Fruit fly (Drosophila melanogaster) S2 (cell line): ENCODE data around the gene CdGAPr.
A peak's percentile ranks its signal among the peaks of the same experiment; 100 is the strongest.

Experiments used
- CG8478 ChIP-seq: fragments of >200 bp; optimal IDR thresholded peaks from 2 replicates; lab custom pipeline; 2018
- CTCF ChIP-seq, 2 experiments: fragments of >200 bp; optimal IDR thresholded peaks; 2 replicates each; lab custom pipeline; 2018

CdGAPr gene

DNA sequence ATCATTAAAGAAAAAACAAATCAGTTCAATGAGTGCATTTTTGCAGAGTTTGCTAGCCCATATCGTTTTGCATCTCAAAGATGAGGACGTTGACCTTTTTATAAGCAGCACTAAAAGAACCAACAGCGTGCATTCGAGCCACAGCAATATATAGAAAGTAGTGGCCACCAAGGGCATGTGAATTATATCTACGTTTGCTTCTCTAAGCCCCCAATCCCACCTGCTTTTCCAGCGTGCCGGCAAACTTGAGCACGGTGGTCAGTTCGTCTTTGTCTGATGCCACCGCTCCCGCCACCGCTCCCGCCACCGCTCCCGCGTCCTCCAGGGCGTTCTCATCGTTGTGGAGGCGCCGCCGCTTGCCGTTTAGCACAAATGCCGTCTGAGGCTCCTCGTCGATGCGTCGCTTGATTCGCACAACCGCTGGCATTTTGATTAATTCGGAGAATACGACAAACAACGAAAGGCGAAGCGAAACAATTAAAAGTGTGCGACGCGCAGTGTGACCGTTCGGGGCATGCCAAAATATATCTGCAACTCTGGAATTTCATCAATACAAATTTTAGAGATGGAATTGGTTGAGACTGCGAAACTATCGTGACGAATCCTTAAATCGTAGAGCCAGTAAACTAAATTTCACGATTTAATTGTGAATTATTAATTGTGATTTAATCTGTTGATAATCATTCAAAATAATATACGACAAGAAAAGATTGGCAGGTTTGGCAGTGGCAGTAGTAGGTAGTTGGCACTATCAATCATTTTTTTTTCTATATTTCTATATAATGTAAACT is 3.8 kb upstream of the CdGAPr start:
- peak in 1 of 2 experiments; percentile 27 for TF ChIP-seq CTCF (optimal IDR thresholded peaks at IDR 0.05; lab: Kevin White, UChicago)
- TF ChIP-seq CG8478 (lab: Kevin White, UChicago), result no peak

DNA sequence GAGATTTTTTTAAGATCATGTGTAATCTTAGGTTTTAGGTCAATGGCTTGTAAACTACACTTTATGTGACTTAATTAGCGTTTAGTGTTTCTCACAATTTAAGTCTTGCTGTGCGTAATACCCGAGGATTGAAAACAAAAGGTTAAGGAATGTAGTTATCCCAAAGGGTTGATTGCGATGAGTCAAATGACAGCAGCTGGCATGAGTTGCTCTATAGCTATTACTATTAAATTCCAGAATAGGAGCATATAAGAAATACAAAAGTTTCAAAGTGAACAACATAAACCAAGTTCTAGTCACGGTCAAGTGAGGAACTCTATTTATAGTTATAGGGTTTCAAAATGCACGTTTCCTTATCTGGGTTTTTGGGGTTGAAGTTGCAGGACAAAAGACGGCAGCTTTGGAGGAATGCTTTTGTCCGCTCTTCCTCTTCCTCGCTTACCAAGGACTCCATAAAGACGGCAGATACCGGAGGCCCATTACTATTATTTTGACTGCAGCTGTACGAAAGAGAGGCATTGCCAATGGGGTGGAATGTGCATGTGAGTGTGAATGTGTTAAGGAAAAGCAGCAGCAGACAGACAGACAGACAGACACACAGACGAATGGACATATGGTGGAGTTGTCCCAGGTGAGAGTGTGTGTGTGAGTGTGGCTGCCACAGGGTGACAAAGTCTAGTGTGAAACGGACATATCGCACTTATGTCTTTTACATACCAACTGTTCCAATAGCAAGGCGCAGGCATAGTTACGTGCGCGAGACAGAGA is 945 bp downstream of the CdGAPr start:
- no peak for TF ChIP-seq CG8478 (lab: Kevin White, UChicago)
- TF ChIP-seq CTCF (optimal IDR thresholded peaks at IDR 0.05; lab: Kevin White, UChicago), result no peak

DNA sequence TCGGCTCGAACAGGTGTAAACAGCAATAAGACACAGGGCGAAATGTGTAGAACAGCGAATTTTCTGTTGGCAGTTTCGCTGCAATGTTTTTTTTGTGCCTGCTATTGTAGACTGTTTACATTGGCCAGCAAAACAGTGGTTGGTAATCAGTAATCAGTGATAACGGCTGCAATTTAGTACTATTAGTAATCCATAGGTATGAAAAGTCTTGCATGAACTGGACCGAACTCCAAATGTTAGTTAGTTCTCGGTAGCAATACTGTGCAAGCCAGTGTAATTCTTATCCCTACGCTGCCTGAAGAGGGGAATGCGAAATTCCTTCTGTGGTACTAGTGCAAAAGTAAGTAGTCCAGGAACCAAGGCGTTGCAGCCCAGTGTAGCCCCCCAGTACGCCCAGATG is 2.9 kb downstream of the CdGAPr start:
- TF ChIP-seq CTCF (optimal IDR thresholded peaks at IDR 0.05; lab: Kevin White, UChicago) (no peak), CG8478 (lab: Kevin White, UChicago) (no peak)

DNA sequence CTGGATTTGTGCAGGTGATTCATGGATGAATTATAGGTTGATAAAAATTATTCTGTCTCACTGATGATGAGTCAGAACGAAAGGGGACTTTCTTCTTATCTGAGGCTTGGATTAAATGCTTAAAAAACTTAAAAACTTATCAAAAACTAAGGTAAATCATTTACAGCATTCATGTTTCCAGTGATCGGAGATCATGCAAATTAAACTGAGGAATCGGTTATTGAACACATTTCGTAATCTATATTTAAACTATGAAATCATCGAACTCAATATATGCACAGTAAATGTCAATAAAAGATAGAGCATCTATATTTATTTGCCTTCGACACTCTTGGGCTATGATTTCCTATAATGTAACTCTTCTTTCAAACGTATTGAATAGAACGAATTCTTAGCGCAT is 3.8 kb downstream of the CdGAPr start:
- TF ChIP-seq CG8478 (lab: Kevin White, UChicago), result no peak

DNA sequence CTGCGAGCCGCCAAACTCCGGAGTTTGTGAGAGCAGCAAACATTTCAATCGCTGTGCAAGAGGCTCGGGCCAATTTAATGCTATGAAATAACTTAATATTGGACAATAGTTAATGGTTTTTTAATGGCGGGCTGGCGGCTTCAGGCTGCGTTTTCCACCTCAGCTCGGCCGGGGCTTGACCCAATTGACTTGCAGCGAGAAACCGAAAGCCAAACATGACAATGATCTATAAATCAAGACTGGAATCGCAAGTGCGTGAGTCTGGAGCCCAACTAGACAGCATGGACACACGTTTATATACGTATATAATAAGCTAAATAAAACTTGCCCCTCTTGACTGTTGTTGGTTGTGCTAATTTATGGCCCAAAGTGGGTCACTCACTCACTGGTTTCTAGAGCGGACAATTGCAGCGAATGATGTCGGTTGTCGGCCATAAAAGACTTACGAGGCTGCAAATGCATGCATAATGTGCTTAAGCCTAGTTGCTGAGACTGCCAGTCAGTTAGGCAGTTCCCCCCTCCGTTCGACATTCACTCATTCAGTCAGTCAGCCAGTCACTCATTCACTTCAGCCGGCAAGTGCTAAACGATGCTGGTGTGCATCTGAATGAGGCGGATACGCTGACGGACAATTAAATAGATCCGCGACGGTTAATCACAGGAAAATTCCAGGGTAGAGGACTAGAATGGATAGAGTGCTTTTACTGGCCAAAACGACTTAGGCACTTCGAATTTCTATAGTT is 6.7 kb downstream of the CdGAPr start:
- no peak for TF ChIP-seq CTCF (optimal IDR thresholded peaks at IDR 0.05; lab: Kevin White, UChicago)
- TF ChIP-seq CG8478 (lab: Kevin White, UChicago), result no peak

DNA sequence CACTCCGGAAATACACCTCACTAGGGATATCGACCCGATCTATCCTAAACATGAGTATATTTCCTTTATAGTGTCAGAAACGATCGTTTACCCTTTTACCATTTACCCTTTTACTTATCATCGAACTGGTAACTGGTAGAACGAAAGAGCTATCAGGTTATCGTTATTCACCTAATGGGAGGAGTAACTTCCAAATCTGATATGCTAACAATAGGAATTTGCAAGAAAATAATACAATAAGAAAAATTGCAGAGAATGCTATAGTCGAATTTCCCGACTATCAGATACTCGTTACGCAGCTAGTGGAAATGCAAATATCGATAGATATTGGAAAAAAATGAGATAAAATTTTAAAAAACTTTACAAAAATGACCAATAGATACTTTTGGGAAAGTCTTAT is 17.4 kb downstream of the CdGAPr start:
- TF ChIP-seq CG8478 (lab: Kevin White, UChicago), result no peak
- no peak for TF ChIP-seq CTCF (optimal IDR thresholded peaks at IDR 0.05; lab: Kevin White, UChicago)

DNA sequence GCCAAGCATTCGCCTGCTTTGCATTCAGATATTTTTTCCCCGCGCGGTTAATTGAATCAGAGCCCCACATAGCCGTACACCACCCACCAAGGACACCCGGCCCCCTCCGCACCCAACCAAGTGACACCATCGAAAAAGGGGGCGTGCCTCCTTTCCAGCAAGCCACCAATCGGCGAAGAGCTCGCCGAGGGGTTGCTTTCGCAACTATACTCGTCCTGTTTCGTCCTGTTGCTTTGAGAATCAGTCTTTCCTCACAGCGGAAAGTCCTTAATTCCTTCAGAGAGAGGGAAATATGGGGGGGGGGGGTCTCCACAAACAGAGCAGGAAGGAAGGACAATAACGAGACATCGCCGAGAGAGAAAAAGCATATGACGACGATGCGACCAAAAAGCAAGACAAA is 22.0 kb downstream of the CdGAPr start:
- TF ChIP-seq CG8478 (lab: Kevin White, UChicago), result no peak
- TF ChIP-seq CTCF (optimal IDR thresholded peaks at IDR 0.05; lab: Kevin White, UChicago), result no peak

DNA sequence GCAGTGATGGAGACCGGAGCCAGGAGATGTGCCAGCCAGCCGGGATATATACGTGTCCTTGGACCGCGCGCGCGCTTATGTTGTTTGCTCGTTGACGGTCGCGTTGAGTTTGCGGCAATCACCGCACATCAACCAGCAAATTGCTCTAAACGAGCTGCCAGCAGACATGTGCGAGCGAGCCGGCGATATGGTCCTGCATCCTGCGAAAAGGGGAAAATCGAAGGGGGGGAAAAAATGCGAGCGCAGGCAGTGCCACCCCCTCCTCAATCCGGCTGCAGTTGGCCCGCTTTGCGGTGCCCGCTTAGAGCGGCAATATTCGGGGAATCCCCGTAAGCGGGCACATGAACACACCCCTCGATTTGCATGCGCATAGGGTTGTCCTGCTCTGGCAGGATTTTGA is 22.7 kb downstream of the CdGAPr start, which contains the start of gene bsh:
bsh (minus strand) TSS at position 101 of the 400 bp plus-strand sequence.
- no peak for TF ChIP-seq CTCF (optimal IDR thresholded peaks at IDR 0.05; lab: Kevin White, UChicago)
- no peak for TF ChIP-seq CG8478 (lab: Kevin White, UChicago)

DNA sequence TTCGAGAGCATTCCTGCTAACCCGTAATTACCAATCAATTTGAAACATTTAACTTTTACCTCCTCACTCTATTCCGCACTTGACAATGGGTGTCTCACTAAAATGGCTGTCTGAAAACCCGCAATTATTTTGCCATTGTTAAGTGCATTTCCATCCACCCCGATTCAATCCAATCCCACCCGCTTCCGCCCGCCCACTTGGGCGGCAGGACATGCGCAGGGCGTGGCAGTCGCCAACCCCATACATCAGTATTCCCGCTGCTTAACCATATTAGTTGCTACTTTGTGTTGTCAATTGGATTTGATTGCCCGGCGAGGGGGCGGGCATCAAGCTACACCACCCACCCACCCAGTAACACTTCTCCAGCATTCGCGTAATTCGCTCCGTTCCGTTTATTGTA is 26.3 kb downstream of the CdGAPr start:
- TF ChIP-seq CG8478 (lab: Kevin White, UChicago), result no peak
- no peak for TF ChIP-seq CTCF (optimal IDR thresholded peaks at IDR 0.05; lab: Kevin White, UChicago)

DNA sequence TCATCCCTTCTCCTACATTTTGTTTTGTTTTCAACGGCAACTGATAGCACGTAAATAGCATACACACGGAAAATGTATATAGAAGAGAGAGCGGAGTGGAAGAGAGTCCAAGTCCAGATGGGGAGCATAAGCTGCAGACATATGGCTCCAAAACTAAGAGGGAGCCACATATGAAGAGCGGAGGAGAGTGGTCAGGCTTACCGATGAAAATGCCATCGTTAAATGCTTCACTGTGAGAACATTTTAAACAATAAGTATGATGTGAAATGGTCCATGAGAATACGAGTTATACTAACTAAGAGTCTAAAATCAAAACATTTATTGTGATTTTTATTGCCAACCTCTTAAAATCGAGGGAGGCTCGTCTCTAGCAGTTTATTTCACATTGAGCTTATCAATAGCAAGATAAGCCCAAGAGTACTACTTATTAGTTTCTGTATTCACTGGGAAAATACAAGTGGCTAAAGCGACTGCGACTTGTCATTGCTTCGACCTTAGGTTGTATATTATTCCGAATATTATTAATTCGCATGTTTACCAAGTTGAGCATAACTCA is 27.0 kb downstream of the CdGAPr start:
- TF ChIP-seq CTCF (optimal IDR thresholded peaks at IDR 0.05; lab: Kevin White, UChicago), result no peak
- TF ChIP-seq CG8478 (lab: Kevin White, UChicago), result no peak

DNA sequence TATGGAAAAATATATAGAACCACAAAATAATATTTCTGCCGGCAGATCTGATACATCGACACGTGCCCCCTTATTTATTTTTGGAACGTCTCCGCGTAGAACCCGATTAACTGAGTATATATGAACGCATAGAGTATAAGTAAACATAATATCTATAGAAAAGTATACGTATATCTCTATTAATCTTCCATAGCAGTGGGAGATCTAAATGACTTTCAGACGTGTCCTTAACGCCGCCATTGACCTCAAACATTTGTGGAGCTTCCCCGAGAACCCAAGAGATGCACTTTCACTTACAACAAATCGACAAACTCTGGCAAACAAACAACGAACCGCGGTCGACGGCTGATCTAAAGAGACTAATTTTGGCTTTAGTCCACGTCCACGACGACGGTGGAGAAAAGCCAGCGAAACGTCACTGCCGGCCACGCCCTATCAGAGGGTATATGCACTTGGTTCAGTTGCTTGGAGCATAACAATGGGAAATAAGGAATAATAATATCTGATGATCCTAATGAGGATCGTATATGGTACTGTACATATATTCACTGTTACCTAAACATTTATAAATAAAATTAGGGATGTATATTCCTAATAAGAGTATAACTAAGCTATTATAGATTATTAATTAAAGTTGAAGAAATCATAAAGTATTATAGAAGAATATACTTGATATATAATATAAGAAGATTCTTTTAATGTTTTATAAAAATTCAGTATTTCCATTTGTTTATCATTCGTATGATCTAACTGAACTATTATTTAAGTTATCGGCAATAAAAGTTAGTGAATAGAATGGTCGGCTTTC is 27.7 kb downstream of the CdGAPr start, which contains the start of gene fbp:
fbp (minus strand) TSS at position 364 of the 808 bp plus-strand sequence.
- no peak for TF ChIP-seq CG8478 (lab: Kevin White, UChicago)
- no peak for TF ChIP-seq CTCF (optimal IDR thresholded peaks at IDR 0.05; lab: Kevin White, UChicago)

DNA sequence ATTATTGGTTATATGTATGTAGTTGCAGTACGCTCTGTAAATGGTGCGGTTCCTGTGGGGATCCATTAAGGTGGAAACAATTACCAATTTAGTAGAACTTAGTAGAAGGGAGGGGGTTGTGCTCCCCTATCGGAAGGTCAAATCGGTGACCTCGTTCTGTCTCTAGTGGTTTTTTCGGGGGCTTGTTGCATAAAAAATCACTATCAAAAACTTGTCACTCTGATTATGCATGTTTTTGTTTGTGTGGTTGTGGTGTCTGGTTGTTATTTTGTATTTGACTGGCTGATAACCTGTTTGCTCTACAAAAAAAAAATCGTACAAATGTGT is 28.3 kb downstream of the CdGAPr start:
- no peak for TF ChIP-seq CTCF (optimal IDR thresholded peaks at IDR 0.05; lab: Kevin White, UChicago)
- no peak for TF ChIP-seq CG8478 (lab: Kevin White, UChicago)

DNA sequence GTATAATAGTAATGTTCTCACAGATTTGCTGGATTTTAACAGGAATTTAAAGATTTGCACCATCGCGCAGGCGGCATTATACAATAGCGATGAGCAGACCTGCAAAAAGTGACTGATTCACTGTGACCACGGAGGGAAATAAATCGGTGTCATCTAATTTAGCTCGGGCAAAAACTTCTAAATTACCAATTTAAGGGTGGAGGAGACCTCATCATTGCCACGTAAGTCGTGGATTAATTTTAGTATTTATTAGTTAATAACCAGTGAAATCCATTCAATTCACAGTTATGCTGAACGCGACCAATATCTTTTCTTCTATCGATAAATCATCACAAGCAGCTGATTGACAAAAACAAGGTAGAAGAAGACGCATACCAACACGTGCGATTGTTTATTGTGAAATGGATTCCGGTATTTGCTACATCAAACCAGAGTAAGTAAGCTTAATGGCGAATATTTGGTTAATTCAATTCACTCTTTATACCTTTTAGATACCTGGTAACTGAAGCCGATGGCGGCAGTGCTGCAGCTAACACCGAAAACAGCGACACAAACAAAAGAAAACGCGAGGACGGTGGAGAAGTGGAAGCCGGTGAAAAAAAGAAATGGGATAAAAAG is 33.1 kb downstream of the CdGAPr start, which contains the start of the genes CG10628 and Dus3:
CG10628 (minus strand) TSS at position 105 of the 618 bp plus-strand sequence.
Dus3 (plus strand) TSS at position 369 of the 618 bp plus-strand sequence.
- no peak for TF ChIP-seq CTCF (optimal IDR thresholded peaks at IDR 0.05; lab: Kevin White, UChicago)
- TF ChIP-seq CG8478 (lab: Kevin White, UChicago), result no peak
